Worm (Caenorhabditis elegans) whole organism, late embryonic: ENCODE measurements around the gene srbc-63.

Experiments used
- C08G9.2 ChIP-seq: sonication (generic microtip); optimal IDR thresholded peaks from 2 replicates; lab custom pipeline; 2016; ENCODE audit warnings: mild to moderate bottlenecking, missing genetic modification characterization, moderate library complexity, missing compliant biosample characterization
- C38D4.7 ChIP-seq: fragments of 200-800 bp; sonication (Bioruptor generic); optimal IDR thresholded peaks from 2 replicates; lab custom pipeline; 2018; ENCODE audit warnings: mild to moderate bottlenecking, missing genetic modification characterization, moderate library complexity, missing compliant biosample characterization
- F13H6.1 ChIP-seq: sonication (generic microtip); optimal IDR thresholded peaks from 2 replicates; lab custom pipeline; 2016; ENCODE audit warnings: missing genetic modification characterization, missing compliant biosample characterization
- Y22D7AL.16 ChIP-seq: sonication (generic microtip); optimal IDR thresholded peaks from 2 replicates; lab custom pipeline; 2016; ENCODE audit warnings: missing genetic modification characterization, missing compliant biosample characterization
- ceh-2 ChIP-seq: sonication (generic microtip); optimal IDR thresholded peaks from 2 replicates; lab custom pipeline; 2016; ENCODE audit warnings: missing genotype, missing genetic modification characterization, missing compliant biosample characterization
- ceh-22 ChIP-seq: sonication (generic microtip); optimal IDR thresholded peaks from 2 replicates; lab custom pipeline; 2017; ENCODE audit warnings: missing biosample characterization, missing genetic modification characterization
- ceh-30 ChIP-seq: fragments of 150-350 bp; optimal IDR thresholded peaks from 2 replicates; lab custom pipeline; 2014; ENCODE audit warnings: missing biosample characterization, missing genetic modification characterization
- ceh-34 ChIP-seq: sonication (generic microtip); optimal IDR thresholded peaks from 2 replicates; lab custom pipeline; 2016; ENCODE audit warnings: mild to moderate bottlenecking, missing genetic modification characterization, missing compliant biosample characterization
- ceh-48 ChIP-seq: sonication (generic microtip); optimal IDR thresholded peaks from 2 replicates; lab custom pipeline; 2016; ENCODE audit warnings: missing genetic modification characterization, inconsistent platforms, missing compliant biosample characterization
- ceh-6 ChIP-seq: fragments of 200-800 bp; sonication (Bioruptor generic); optimal IDR thresholded peaks from 2 replicates; lab custom pipeline; 2018; ENCODE audit warnings: mild to moderate bottlenecking, missing genetic modification characterization, missing compliant biosample characterization
- ceh-9 ChIP-seq: sonication (generic microtip); optimal IDR thresholded peaks from 2 replicates; lab custom pipeline; 2016; ENCODE audit warnings: mild to moderate bottlenecking, missing genetic modification characterization, inconsistent platforms, missing compliant biosample characterization
- che-1 ChIP-seq: sonication (generic microtip); optimal IDR thresholded peaks from 2 replicates; lab custom pipeline; 2016; ENCODE audit warnings: mild to moderate bottlenecking, missing genetic modification characterization, missing compliant biosample characterization
- dmd-4 ChIP-seq: sonication (generic microtip); optimal IDR thresholded peaks from 2 replicates; lab custom pipeline; 2016; ENCODE audit warnings: borderline replicate concordance, missing genetic modification characterization, missing compliant biosample characterization
- dve-1 ChIP-seq: sonication (generic microtip); optimal IDR thresholded peaks from 2 replicates; lab custom pipeline; 2017; ENCODE audit warnings: antibody characterized with exemption, mild to moderate bottlenecking, missing genetic modification characterization, missing compliant biosample characterization
- elt-2 ChIP-seq: sonication (generic microtip); optimal IDR thresholded peaks from 2 replicates; lab custom pipeline; 2016; ENCODE audit warnings: missing genetic modification reagents, missing genetic modification characterization, missing compliant biosample characterization
- elt-4 ChIP-seq: sonication (generic microtip); optimal IDR thresholded peaks from 2 replicates; lab custom pipeline; 2016; ENCODE audit warnings: missing genetic modification characterization, missing compliant biosample characterization
- fax-1 ChIP-seq: sonication (generic microtip); optimal IDR thresholded peaks from 2 replicates; lab custom pipeline; 2016; ENCODE audit warnings: missing genotype, missing genetic modification characterization, missing compliant biosample characterization
- fkh-10 ChIP-seq: fragments of 150-350 bp; optimal IDR thresholded peaks from 2 replicates; lab custom pipeline; 2014; ENCODE audit warnings: missing biosample characterization, missing genetic modification reagents, missing genetic modification characterization
- fkh-6 ChIP-seq: sonication (generic microtip); optimal IDR thresholded peaks from 2 replicates; lab custom pipeline; 2016; ENCODE audit warnings: missing genetic modification characterization, missing compliant biosample characterization
- hlh-13 ChIP-seq: fragments of 200-800 bp; sonication (Bioruptor generic); optimal IDR thresholded peaks from 2 replicates; lab custom pipeline; 2018; ENCODE audit warnings: mild to moderate bottlenecking, missing genetic modification characterization, missing compliant biosample characterization
- hlh-8 ChIP-seq: sonication (generic microtip); optimal IDR thresholded peaks from 2 replicates; lab custom pipeline; 2016; ENCODE audit warnings: missing genotype, missing genetic modification characterization, missing compliant biosample characterization
- lim-6 ChIP-seq: sonication (generic microtip); optimal IDR thresholded peaks from 2 replicates; lab custom pipeline; 2016; ENCODE audit warnings: missing genetic modification characterization, missing compliant biosample characterization
- nfya-1 ChIP-seq: sonication (generic microtip); optimal IDR thresholded peaks from 2 replicates; lab custom pipeline; 2017; ENCODE audit warnings: missing genetic modification characterization, mild to moderate bottlenecking, missing compliant biosample characterization, antibody characterized with exemption, moderate library complexity
- nhr-11 ChIP-seq: fragments of 150-350 bp; optimal IDR thresholded peaks from 2 replicates; lab custom pipeline; 2014; ENCODE audit warnings: missing biosample characterization, missing genetic modification characterization
- odd-2 ChIP-seq: sonication (generic microtip); optimal IDR thresholded peaks from 2 replicates; lab custom pipeline; 2017; ENCODE audit warnings: antibody characterized with exemption, mild to moderate bottlenecking, missing genetic modification characterization, missing compliant biosample characterization
- pat-9 ChIP-seq: fragments of 200-800 bp; sonication (Bioruptor generic); optimal IDR thresholded peaks from 2 replicates; lab custom pipeline; 2018; ENCODE audit warnings: mild to moderate bottlenecking, missing genetic modification characterization, moderate library complexity, missing compliant biosample characterization
- pax-1 ChIP-seq: fragments of 150-350 bp; optimal IDR thresholded peaks from 2 replicates; lab custom pipeline; 2014; ENCODE audit warnings: missing biosample characterization, missing genetic modification characterization
- pha-4 ChIP-seq: fragments of 150-350 bp; optimal IDR thresholded peaks from 2 replicates; lab custom pipeline; 2018; ENCODE audit warnings: missing biosample characterization, missing genetic modification reagents, missing genetic modification characterization
- pros-1 ChIP-seq: fragments of 150-350 bp; optimal IDR thresholded peaks from 2 replicates; lab custom pipeline; 2014; ENCODE audit warnings: missing biosample characterization, missing genetic modification reagents, missing genetic modification characterization
- ref-2 ChIP-seq: sonication (generic microtip); optimal IDR thresholded peaks from 2 replicates; lab custom pipeline; 2016; ENCODE audit warnings: missing genetic modification characterization, missing compliant biosample characterization
- rnt-1 ChIP-seq: sonication (generic microtip); optimal IDR thresholded peaks from 2 replicates; lab custom pipeline; 2016; ENCODE audit warnings: missing genetic modification characterization, missing compliant biosample characterization
- sdc-2 ChIP-seq: sonication (generic microtip); optimal IDR thresholded peaks from 2 replicates; lab custom pipeline; 2016; ENCODE audit warnings: missing genotype, missing genetic modification characterization, missing compliant biosample characterization
- syd-9 ChIP-seq: sonication (generic microtip); optimal IDR thresholded peaks from 2 replicates; lab custom pipeline; 2016; ENCODE audit warnings: mild to moderate bottlenecking, missing genetic modification characterization, moderate library complexity, missing compliant biosample characterization
- tbx-2 ChIP-seq: sonication (generic microtip); optimal IDR thresholded peaks from 2 replicates; lab custom pipeline; 2016; ENCODE audit warnings: missing genetic modification characterization, missing compliant biosample characterization
- tbx-7 ChIP-seq: sonication (generic microtip); optimal IDR thresholded peaks from 2 replicates; lab custom pipeline; 2016; ENCODE audit warnings: missing genotype, missing genetic modification characterization, missing compliant biosample characterization
- ttx-3 ChIP-seq: sonication (generic microtip); optimal IDR thresholded peaks from 2 replicates; lab custom pipeline; 2016; ENCODE audit warnings: missing genetic modification reagents, missing genetic modification characterization, missing compliant biosample characterization
- unc-42 ChIP-seq: sonication (generic microtip); optimal IDR thresholded peaks from 2 replicates; lab custom pipeline; 2016; ENCODE audit warnings: missing genotype, missing genetic modification characterization, missing compliant biosample characterization
- unc-55 ChIP-seq: sonication (generic microtip); optimal IDR thresholded peaks from 2 replicates; lab custom pipeline; 2017; ENCODE audit warnings: missing biosample characterization, missing genetic modification reagents, missing genetic modification characterization

srbc-63 gene

ce11 chrV:15442384-15442783, 29.9 kb upstream of the srbc-63 start:
- no peak for TF ChIP-seq pat-9 (tag; lab: Kevin White, UChicago)
- no peak for TF ChIP-seq tbx-2 (tag; lab: Kevin White, UChicago)
- TF ChIP-seq ceh-2 = no peak
- TF ChIP-seq nfya-1 (tag; lab: Kevin White, UChicago) = peak; percentile 68

- TF ChIP-seq elt-2 (tag; lab: Kevin White, UChicago) (no peak), ceh-6 (GFP tag; lab: Kevin White, UChicago) (no peak), ttx-3 (no peak), F13H6.1 (no peak), rnt-1 (tag; lab: Kevin White, UChicago) (no peak), fkh-6 (tag; lab: Kevin White, UChicago) (no peak), fkh-10 (GFP tag; lab: Kevin White, UChicago) (no peak), syd-9 (tag; lab: Kevin White, UChicago) (no peak), dmd-4 (tag; lab: Kevin White, UChicago) (no peak), sdc-2 (tag; lab: Kevin White, UChicago) (no peak), C38D4.7 (no peak), ceh-48 (tag; lab: Kevin White, UChicago) (no peak), tbx-2 (tag; lab: Kevin White, UChicago) (no peak), lim-6 (no peak), odd-2 (tag; lab: Kevin White, UChicago) (no peak), ceh-22 (tag; lab: Kevin White, UChicago) (no peak), ceh-30 (tag; lab: Kevin White, UChicago) (no peak), pax-1 (tag; lab: Kevin White, UChicago) (no peak), dve-1 (tag; lab: Kevin White, UChicago) (no peak), tbx-7 (tag; lab: Kevin White, UChicago) (no peak)
- TF ChIP-seq, all 69 proteins: peak for 0
Observed at ce11 chrV:15436133-15436532, 23.6 kb upstream of the srbc-63 start.

- TF ChIP-seq hlh-8 (tag; lab: Kevin White, UChicago) (no peak), fkh-6 (tag; lab: Kevin White, UChicago) (no peak), ttx-3 (no peak), dmd-4 (tag; lab: Kevin White, UChicago) (no peak), pros-1 (tag; lab: Kevin White, UChicago) (no peak), ceh-9 (tag; lab: Kevin White, UChicago) (no peak), lim-6 (no peak), tbx-7 (tag; lab: Kevin White, UChicago) (no peak), ceh-2 (no peak), ceh-34 (tag; lab: Kevin White, UChicago) (no peak), che-1 (tag; lab: Kevin White, UChicago) (no peak), fax-1 (tag; lab: Kevin White, UChicago) (no peak), ceh-48 (tag; lab: Kevin White, UChicago) (no peak), hlh-13 (GFP tag; lab: Kevin White, UChicago) (no peak)
- TF ChIP-seq, all 69 proteins: peak for 0
Observed at ce11 chrV:15434647-15435046, 22.1 kb upstream of the srbc-63 start.

- TF ChIP-seq ttx-3 = no peak
- no peak for TF ChIP-seq unc-42
- no peak for TF ChIP-seq che-1 (tag; lab: Kevin White, UChicago)
- no peak for TF ChIP-seq pha-4
- no peak for TF ChIP-seq Y22D7AL.16 (tag; lab: Kevin White, UChicago)
- TF ChIP-seq ref-2 (tag; lab: Kevin White, UChicago) = no peak
- TF ChIP-seq unc-55 (GFP tag; lab: Kevin White, UChicago) = no peak
- TF ChIP-seq C08G9.2 (tag; lab: Kevin White, UChicago) = no peak
- no peak for TF ChIP-seq nhr-11 (tag; lab: Kevin White, UChicago)
- no peak for TF ChIP-seq elt-4 (tag; lab: Kevin White, UChicago)
Observed at ce11 chrV:15432457-15432856, 19.9 kb upstream of the srbc-63 start, which contains the start of gene T26H5.8. T26H5.8 (minus strand) TSS chrV:15432726.
